Fruit fly (Drosophila melanogaster) whole organism, embryonic: ENCODE measurements around the gene Oatp33Eb.

Source experiments
- CG10321 ChIP-seq: fragments of 200-800 bp; sonication (Bioruptor generic); IDR thresholded peaks from 2 replicates; pipeline ENCODE4 v1.3.6; 2022; ENCODE audit warnings: missing biosample characterization, missing genetic modification characterization
- CG2116 ChIP-seq: fragments of 200-800 bp; sonication (Bioruptor generic); optimal IDR thresholded peaks from 3 replicates; lab custom pipeline; 2018; ENCODE audit warnings: missing biosample characterization, mild to moderate bottlenecking, missing genetic modification characterization
- CG7372 ChIP-seq: fragments of 200-800 bp; sonication (Bioruptor generic); IDR thresholded peaks from 2 replicates; pipeline ENCODE4 v1.3.6; 2022; ENCODE audit warnings: missing biosample characterization, missing genetic modification characterization
- Elba2 ChIP-seq: fragments of 200-800 bp; sonication (Bioruptor generic); optimal IDR thresholded peaks from 3 replicates; lab custom pipeline; 2016; ENCODE audit warnings: missing biosample characterization, missing genetic modification characterization
- Hr51 ChIP-seq, 2 experiments: fragments of 200-800 bp; sonication (Bioruptor generic); optimal IDR thresholded peaks; 2 replicates in 1 of 2; 3 replicates in 1 of 2; lab custom pipeline; 2016 to 2018; ENCODE audit warnings: missing biosample characterization in 2 of 2, missing genetic modification characterization in 2 of 2, mild to moderate bottlenecking in 1 of 2, moderate library complexity in 1 of 2

DNA sequence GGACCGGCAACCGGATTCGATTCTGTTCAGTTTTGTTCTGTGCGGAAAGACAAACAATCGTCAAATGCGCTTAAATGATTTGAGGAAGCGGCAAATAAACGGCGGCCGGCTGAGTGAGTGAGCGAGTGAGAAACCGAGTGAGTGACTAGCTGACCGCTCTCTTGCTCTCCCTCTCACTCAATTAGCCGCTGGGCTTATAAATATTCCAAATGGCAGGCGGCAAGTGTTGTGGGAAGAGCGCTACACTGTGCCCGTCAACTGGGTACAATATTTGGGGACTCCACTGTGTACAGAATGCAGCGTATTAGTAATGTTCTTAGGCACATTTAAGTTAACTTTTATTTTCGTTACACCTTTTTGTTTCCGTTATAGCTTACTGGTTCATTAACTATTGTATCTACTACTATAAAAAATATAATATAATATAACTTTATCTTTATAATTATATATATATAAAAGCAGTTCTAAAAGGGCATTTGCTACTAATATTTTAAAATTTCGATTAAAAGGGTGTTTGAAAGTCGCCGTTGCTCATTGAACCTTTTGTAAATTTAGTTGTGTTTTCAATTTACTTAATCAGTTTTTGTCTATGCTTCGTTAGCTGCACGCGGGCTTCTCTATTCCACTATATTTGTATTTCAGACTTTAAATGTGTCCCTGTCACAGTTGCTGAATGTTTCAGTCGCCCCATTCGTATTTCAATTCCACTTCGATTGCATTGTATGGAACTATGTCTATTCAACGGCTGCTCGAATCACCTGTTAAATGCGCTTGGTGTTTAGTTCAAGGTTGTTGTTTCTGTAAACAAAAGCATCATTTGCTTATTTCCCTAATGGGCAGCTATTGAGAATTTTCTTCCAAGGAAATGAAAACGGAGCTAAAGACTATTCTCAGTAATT, 26.2 kb upstream of the Oatp33Eb start:
- TF ChIP-seq Hr51 (GFP tag; optimal IDR thresholded peaks at IDR 0.05; lab: Kevin White, UChicago): peak in 1 of 2 experiments; percentile 31
- TF ChIP-seq CG10321 (GFP tag; lab: Robert Waterston, UW): no peak
- no peak for TF ChIP-seq CG2116 (GFP tag; lab: Kevin White, UChicago)
- no peak for TF ChIP-seq Elba2 (GFP tag; lab: Kevin White, UChicago)
- TF ChIP-seq CG7372 (GFP tag; lab: Robert Waterston, UW): no peak
